Worm (Caenorhabditis elegans) whole organism, L4/young adult: ENCODE data around the gene F53B1.3.

ENCODE experiments used
- W03F9.2 ChIP-seq: fragments of 150-350 bp; optimal IDR thresholded peaks from 2 replicates; lab custom pipeline; 2014; ENCODE audit warnings: missing biosample characterization, missing genetic modification characterization
- dao-5 ChIP-seq: sonication (generic microtip); optimal IDR thresholded peaks from 2 replicates; lab custom pipeline; 2016; ENCODE audit warnings: missing genotype, missing genetic modification characterization, moderate library complexity, missing compliant biosample characterization
- him-1 ChIP-seq: sonication (generic microtip); optimal IDR thresholded peaks from 2 replicates; lab custom pipeline; 2016; ENCODE audit warnings: missing genotype, missing genetic modification reagents, missing genetic modification characterization, missing compliant biosample characterization

DNA sequence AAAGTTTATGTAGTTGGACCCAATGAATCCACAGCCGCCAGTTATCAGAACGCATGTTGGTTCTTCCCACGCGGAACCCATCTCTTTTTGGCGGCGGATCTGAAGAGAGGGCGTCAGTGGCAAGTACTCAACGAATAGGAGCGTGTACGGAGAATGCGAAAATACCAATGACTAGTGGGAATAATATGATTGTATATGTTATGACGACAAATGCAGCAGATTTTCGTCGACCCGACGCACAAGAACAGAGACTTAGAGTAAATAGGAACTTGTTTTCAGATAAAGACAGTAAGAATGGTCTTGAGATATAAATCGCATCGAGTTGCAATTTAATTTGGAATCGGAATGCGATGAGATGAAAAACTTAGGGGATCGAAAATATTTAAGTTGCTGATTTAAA is 7.6 kb downstream of the F53B1.3 start, which contains the start of gene bus-5:
- no peak for TF ChIP-seq dao-5 (tag; lab: Kevin White, UChicago)
- no peak for TF ChIP-seq him-1 (tag; lab: Kevin White, UChicago)
- no peak for TF ChIP-seq W03F9.2
